Fruit fly (Drosophila melanogaster) whole organism: Measurements from ENCODE around the gene wda.

Experiments used
- psq ChIP-seq: fragments of >200 bp; optimal IDR thresholded peaks from 2 replicates; lab custom pipeline; 2017
- usp ChIP-seq: fragments of >200 bp; optimal IDR thresholded peaks from 2 replicates; lab custom pipeline; 2017; ENCODE audit warnings: missing biosample characterization, missing genetic modification characterization, mixed read lengths

DNA sequence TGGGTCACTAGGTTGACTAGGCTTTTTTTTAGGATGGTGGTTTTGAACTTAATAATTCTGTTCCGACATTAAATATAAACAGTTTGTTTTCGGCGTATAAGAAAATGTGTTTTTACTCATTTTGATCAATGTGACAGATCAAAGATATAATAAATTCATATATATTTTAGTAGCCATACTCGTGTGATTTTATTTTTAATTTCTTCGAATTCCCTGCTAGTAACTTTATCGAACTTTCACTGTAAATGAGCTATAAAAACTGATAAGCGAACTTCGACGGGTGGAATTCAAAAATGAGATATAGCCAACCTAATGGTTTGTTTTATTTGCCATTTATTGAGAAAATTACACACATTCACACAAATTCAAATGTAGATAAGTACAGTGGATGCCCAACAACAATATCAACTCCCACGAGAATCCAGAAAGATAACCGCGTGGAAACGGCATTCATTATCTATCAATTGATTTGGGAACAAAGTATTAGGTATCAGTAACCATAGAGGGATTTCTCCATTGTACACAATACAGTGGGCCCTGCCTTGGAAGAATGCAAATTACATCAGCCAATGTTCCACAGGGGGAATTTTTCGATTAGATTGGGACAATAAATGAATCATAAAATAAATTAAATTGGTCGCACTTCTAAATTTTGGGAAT lies 34.6 kb downstream of the wda start:
- TF ChIP-seq usp (GFP tag; lab: Kevin White, UChicago) (no peak), psq (lab: Kevin White, UChicago) (no peak)
